4 fruit fly cellular contexts compared by ENCODE assay signal in genomic region chrX:3414003-3414767, dm6.
TF ChIP-seq lines count a peak whose summit lies in the region.

No protein-coding gene starts in this region.

- TF ChIP-seq CTCF in whole organism, embryonic (GFP tag; optimal IDR thresholded peaks at IDR 0.05; lab: Kevin White, UChicago): no peak

TF ChIP-seq in whole organism, embryonic, 481 proteins besides CTCF, POLR2A, EP300 and RAD21 (continues in another document):
- TF ChIP-seq CG2199 (GFP tag; IDR thresholded peaks at IDR 0.05; lab: Robert Waterston, UW) (no peak), CG17568 (GFP tag; optimal IDR thresholded peaks at IDR 0.05; lab: Kevin White, UChicago) (peak; percentile 24), CG12744 (GFP tag; optimal IDR thresholded peaks at IDR 0.05; lab: Kevin White, UChicago) (peak; percentile 29), gsb-n (tag; optimal IDR thresholded peaks at IDR 0.05; lab: Kevin White, UChicago) (peak; percentile 42), CG1832 (GFP tag; optimal IDR thresholded peaks at IDR 0.05; lab: Kevin White, UChicago) (no peak), vnd (GFP tag; IDR thresholded peaks at IDR 0.05; lab: Robert Waterston, UW; ENCODE audit: partially characterized antibody) (no peak), Oaz (GFP tag; IDR thresholded peaks at IDR 0.05; lab: Robert Waterston, UW) (no peak), sr (GFP tag; IDR thresholded peaks at IDR 0.05; lab: Robert Waterston, UW) (no peak), sens (GFP tag; lab: Kevin White, UChicago) (peak; percentile 87), mld (GFP tag; IDR thresholded peaks at IDR 0.05; lab: Robert Waterston, UW; ENCODE audit: partially characterized antibody) (no peak), tap (tag; optimal IDR thresholded peaks at IDR 0.05; lab: Kevin White, UChicago) (peak; percentile 45), maf-S (GFP tag; optimal IDR thresholded peaks at IDR 0.05; lab: Kevin White, UChicago) (no peak), fd3F (GFP tag; optimal IDR thresholded peaks at IDR 0.05; lab: Kevin White, UChicago) (peak; percentile 62), Adf1 (GFP tag; IDR thresholded peaks at IDR 0.05; lab: Robert Waterston, UW) (no peak), dpn (GFP tag; optimal IDR thresholded peaks at IDR 0.05; lab: Kevin White, UChicago) (peak; percentile 24 to 47), gfzf (GFP tag; optimal IDR thresholded peaks at IDR 0.05; lab: Kevin White, UChicago) (no peak), shn (GFP tag; optimal IDR thresholded peaks at IDR 0.05; lab: Kevin White, UChicago) (peak; percentile 4), CG2129 (GFP tag; IDR thresholded peaks at IDR 0.05; lab: Robert Waterston, UW; ENCODE audit: partially characterized antibody) (no peak), oc (tag; optimal IDR thresholded peaks at IDR 0.05; lab: Kevin White, UChicago) (peak; percentile 53), CG11560 (tag; IDR thresholded peaks at IDR 0.05; lab: Robert Waterston, UW) (no peak; the same call in 2 of the 3 replicates), gem (tag; optimal IDR thresholded peaks at IDR 0.05; lab: Kevin White, UChicago) (peak; percentile 85), emc (GFP tag; optimal IDR thresholded peaks at IDR 0.05; lab: Kevin White, UChicago) (no peak), CG1529 (GFP tag; optimal IDR thresholded peaks at IDR 0.05; lab: Kevin White, UChicago) (peak; percentile 16)

TF ChIP-seq in whole organism, prepupa, 60 proteins besides CTCF, POLR2A, EP300 and RAD21 (continues in another document):
- peak; percentile 41 for TF ChIP-seq achi (GFP tag; optimal IDR thresholded peaks at IDR 0.05; lab: Kevin White, UChicago)
- no peak for TF ChIP-seq vri (GFP tag; optimal IDR thresholded peaks at IDR 0.05; lab: Kevin White, UChicago)
- TF ChIP-seq CG1621 (tag; optimal IDR thresholded peaks at IDR 0.05; lab: Kevin White, UChicago): no peak
- TF ChIP-seq Hr4 (GFP tag; optimal IDR thresholded peaks at IDR 0.05; lab: Kevin White, UChicago): peak; percentile 41
- TF ChIP-seq CG31627 (GFP tag; optimal IDR thresholded peaks at IDR 0.05; lab: Kevin White, UChicago): no peak
- peak; percentile 44 for TF ChIP-seq CG4318 (GFP tag; optimal IDR thresholded peaks at IDR 0.05; lab: Kevin White, UChicago)
- no peak for TF ChIP-seq fd59A (GFP tag; optimal IDR thresholded peaks at IDR 0.05; lab: Kevin White, UChicago)
- peak; percentile 55; the same call in 1 of the 3 replicates for TF ChIP-seq CG6163 (GFP tag; IDR thresholded peaks at IDR 0.05; lab: Robert Waterston, UW)
- peak; percentile 44 for TF ChIP-seq pdm3 (GFP tag; optimal IDR thresholded peaks at IDR 0.05; lab: Kevin White, UChicago)
- no peak for TF ChIP-seq cyc (GFP tag; optimal IDR thresholded peaks at IDR 0.05; lab: Kevin White, UChicago)
- TF ChIP-seq CG10631 (GFP tag; optimal IDR thresholded peaks at IDR 0.05; lab: Kevin White, UChicago): peak; percentile 32
- TF ChIP-seq Ets96B (tag; optimal IDR thresholded peaks at IDR 0.05; lab: Kevin White, UChicago): no peak
- TF ChIP-seq CG8119 (GFP tag; IDR thresholded peaks at IDR 0.05; lab: Robert Waterston, UW): peak; percentile 72
- TF ChIP-seq Hr39 (GFP tag; optimal IDR thresholded peaks at IDR 0.05; lab: Kevin White, UChicago): no peak
- TF ChIP-seq lz (GFP tag; optimal IDR thresholded peaks at IDR 0.05; lab: Kevin White, UChicago): no peak
- TF ChIP-seq CG11902 (GFP tag; optimal IDR thresholded peaks at IDR 0.05; lab: Kevin White, UChicago): no peak
- TF ChIP-seq Ets21C (GFP tag; optimal IDR thresholded peaks at IDR 0.05; lab: Kevin White, UChicago): no peak
- TF ChIP-seq acj6 (GFP tag; optimal IDR thresholded peaks at IDR 0.05; lab: Kevin White, UChicago): peak; percentile 3
- TF ChIP-seq Smox (GFP tag; optimal IDR thresholded peaks at IDR 0.05; lab: Kevin White, UChicago): no peak
- TF ChIP-seq CG6808 (GFP tag; optimal IDR thresholded peaks at IDR 0.05; lab: Kevin White, UChicago): no peak
- no peak for TF ChIP-seq dsx (GFP tag; optimal IDR thresholded peaks at IDR 0.05; lab: Kevin White, UChicago; ENCODE audit: poor library complexity, severe bottlenecking)
- peak; percentile 7 for TF ChIP-seq Sox14 (GFP tag; optimal IDR thresholded peaks at IDR 0.05; lab: Kevin White, UChicago)
- TF ChIP-seq fkh (GFP tag; optimal IDR thresholded peaks at IDR 0.05; lab: Kevin White, UChicago): peak; percentile 27
- TF ChIP-seq ss (GFP tag; optimal IDR thresholded peaks at IDR 0.05; lab: Kevin White, UChicago): no peak

TF ChIP-seq in whole organism, pupa, 21 proteins besides CTCF, POLR2A, EP300 and RAD21:
- TF ChIP-seq Ets98B (GFP tag; IDR thresholded peaks at IDR 0.05; lab: Robert Waterston, UW) (peak; percentile 29; the same call in 1 of the 2 replicates), fd96Ca (GFP tag; IDR thresholded peaks at IDR 0.05; lab: Robert Waterston, UW) (no peak), D1 (tag; optimal IDR thresholded peaks at IDR 0.05; lab: Kevin White, UChicago) (peak; percentile 21), CG8159 (tag; optimal IDR thresholded peaks at IDR 0.05; lab: Kevin White, UChicago) (peak; percentile 16), CG12605 (GFP tag; IDR thresholded peaks at IDR 0.05; lab: Robert Waterston, UW) (no peak), CG13204 (GFP tag; optimal IDR thresholded peaks at IDR 0.05; lab: Kevin White, UChicago) (no peak), gl (tag; optimal IDR thresholded peaks at IDR 0.05; lab: Kevin White, UChicago) (no peak), EcR (GFP tag; optimal IDR thresholded peaks at IDR 0.05; lab: Kevin White, UChicago) (no peak), CG14655 (GFP tag; optimal IDR thresholded peaks at IDR 0.05; lab: Kevin White, UChicago) (peak; percentile 64), CG15710 (tag; optimal IDR thresholded peaks at IDR 0.05; lab: Kevin White, UChicago) (peak; percentile 42), CG8301 (tag; optimal IDR thresholded peaks at IDR 0.05; lab: Kevin White, UChicago) (peak; percentile 20), Pif1A (GFP tag; optimal IDR thresholded peaks at IDR 0.05; lab: Kevin White, UChicago) (peak; percentile 34), CG17806 (tag; optimal IDR thresholded peaks at IDR 0.05; lab: Kevin White, UChicago) (peak; percentile 31), CG9948 (tag; optimal IDR thresholded peaks at IDR 0.05; lab: Kevin White, UChicago) (peak; percentile 16), rn (GFP tag; IDR thresholded peaks at IDR 0.05; lab: Robert Waterston, UW) (no peak)

TF ChIP-seq in whole organism, wandering third instar larva, 38 proteins besides CTCF, POLR2A, EP300 and RAD21:
- TF ChIP-seq dmrt93B (GFP tag; optimal IDR thresholded peaks at IDR 0.05; lab: Kevin White, UChicago) (peak; percentile 2), CrebA (GFP tag; optimal IDR thresholded peaks at IDR 0.05; lab: Kevin White, UChicago; ENCODE audit: borderline replicate concordance) (no peak), Hnf4 (GFP tag; optimal IDR thresholded peaks at IDR 0.05; lab: Kevin White, UChicago) (no peak), foxo (GFP tag; optimal IDR thresholded peaks at IDR 0.05; lab: Kevin White, UChicago) (peak in 1 of 2 experiments; percentile 51), Rel (GFP tag; optimal IDR thresholded peaks at IDR 0.05; lab: Kevin White, UChicago) (no peak), Rel (tag; optimal IDR thresholded peaks at IDR 0.05; lab: Kevin White, UChicago) (no peak), woc (GFP tag; optimal IDR thresholded peaks at IDR 0.05; lab: Kevin White, UChicago) (no peak), jim (GFP tag; optimal IDR thresholded peaks at IDR 0.05; lab: Kevin White, UChicago) (no peak), sage (GFP tag; optimal IDR thresholded peaks at IDR 0.05; lab: Kevin White, UChicago) (no peak), Sp1 (GFP tag; optimal IDR thresholded peaks at IDR 0.05; lab: Kevin White, UChicago) (no peak), sv (GFP tag; optimal IDR thresholded peaks at IDR 0.05; lab: Kevin White, UChicago) (peak; percentile 28), Vsx2 (GFP tag; optimal IDR thresholded peaks at IDR 0.05; lab: Kevin White, UChicago; ENCODE audit: partially characterized antibody) (no peak), fru (GFP tag; optimal IDR thresholded peaks at IDR 0.05; lab: Kevin White, UChicago) (peak; percentile 31), Hr83 (GFP tag; optimal IDR thresholded peaks at IDR 0.05; lab: Kevin White, UChicago; ENCODE audit: poor library complexity, severe bottlenecking) (no peak), usp (GFP tag; optimal IDR thresholded peaks at IDR 0.05; lab: Kevin White, UChicago) (no peak), h (GFP tag; optimal IDR thresholded peaks at IDR 0.05; lab: Kevin White, UChicago) (no peak), psq (GFP tag; optimal IDR thresholded peaks at IDR 0.05; lab: Kevin White, UChicago) (peak; percentile 3), GATAd (GFP tag; optimal IDR thresholded peaks at IDR 0.05; lab: Kevin White, UChicago) (no peak), lola (GFP tag; optimal IDR thresholded peaks at IDR 0.05; lab: Kevin White, UChicago) (no peak), Mio (GFP tag; optimal IDR thresholded peaks at IDR 0.05; lab: Kevin White, UChicago) (no peak), Dfd (GFP tag; optimal IDR thresholded peaks at IDR 0.05; lab: Kevin White, UChicago) (no peak), rgr (GFP tag; optimal IDR thresholded peaks at IDR 0.05; lab: Kevin White, UChicago) (peak; percentile 13), brk (GFP tag; optimal IDR thresholded peaks at IDR 0.05; lab: Kevin White, UChicago) (no peak), HLH106 (tag; optimal IDR thresholded peaks at IDR 0.05; lab: Kevin White, UChicago) (no peak)

Comparison
In these comparisons a context has a peak if more than half of its experiments do, and no peak if none do; other contexts are left out.
1. Of the 7 proteins assayed by ChIP-seq in both whole organism, embryonic and whole organism, prepupa: peak only in whole organism, embryonic: Blimp-1, CG6854 and Sox102F; only in whole organism, prepupa: Gug and Lpt; in both: none; in neither: 2.